Worm (Caenorhabditis elegans): ENCODE measurements around the gene clh-2.

clh-2 gene

DNA sequence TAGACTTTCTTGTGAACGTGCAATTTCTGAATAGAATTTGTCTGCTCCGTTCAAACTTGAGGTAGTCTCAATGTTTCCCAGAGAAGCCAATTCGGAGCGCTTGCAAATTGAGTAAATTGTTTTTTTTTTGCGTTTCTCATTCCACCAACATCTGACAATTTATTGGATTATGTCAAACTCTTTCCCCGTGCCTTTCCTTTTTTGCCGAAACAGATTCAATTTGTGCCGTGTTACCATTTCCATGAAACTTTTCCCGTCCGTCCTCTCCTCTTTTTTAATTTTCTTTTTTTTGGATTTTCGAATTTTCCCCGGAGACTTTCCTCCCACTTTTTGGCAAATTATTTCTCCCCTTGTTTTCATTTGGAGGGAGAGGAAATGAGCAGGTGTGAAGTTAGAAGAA is 1.8 kb downstream of the clh-2 start:
- TF ChIP-seq unc-42 (tag; optimal IDR thresholded peaks at IDR 0.05) (peak; percentile 76), unc-3 (GFP tag; conservative IDR thresholded peaks at IDR 0.05) (no peak), unc-3 (tag; optimal IDR thresholded peaks at IDR 0.05) (no peak), hlh-8 (tag; optimal IDR thresholded peaks at IDR 0.05) (no peak), pat-9 (tag; optimal IDR thresholded peaks at IDR 0.05) (no peak), mec-3 (tag; optimal IDR thresholded peaks at IDR 0.05; ENCODE audit: borderline replicate concordance) (no peak), sox-4 (tag; optimal IDR thresholded peaks at IDR 0.05) (no peak), C38D4.7 (GFP tag; optimal IDR thresholded peaks at IDR 0.05) (no peak), pag-3 (tag; optimal IDR thresholded peaks at IDR 0.05; ENCODE audit: borderline replicate concordance) (no peak)

DNA sequence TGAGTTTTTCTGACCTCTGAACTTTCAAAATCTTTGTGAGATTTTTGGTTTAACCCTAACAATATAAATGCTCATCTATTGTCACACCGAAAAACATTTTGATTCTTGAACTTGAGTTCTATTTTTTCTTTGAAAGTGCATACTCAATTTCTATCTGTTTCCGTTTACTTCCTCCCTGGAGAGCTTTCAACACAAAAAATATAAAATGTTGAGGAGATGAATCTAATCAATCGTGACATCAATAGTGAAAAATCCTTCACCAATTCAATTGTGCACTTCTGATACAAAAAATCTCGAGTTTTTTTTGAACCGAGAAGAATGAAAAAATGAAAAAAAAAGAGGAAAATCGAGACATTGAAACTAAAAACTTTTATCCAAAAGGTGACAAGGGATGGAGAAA is 10.1 kb downstream of the clh-2 start:
- TF ChIP-seq sox-4 (tag; optimal IDR thresholded peaks at IDR 0.05) = no peak
- no peak for TF ChIP-seq lin-11 (tag; optimal IDR thresholded peaks at IDR 0.05)
- no peak for TF ChIP-seq sdc-2 (tag; optimal IDR thresholded peaks at IDR 0.05)
- no peak for TF ChIP-seq pha-2 (tag; optimal IDR thresholded peaks at IDR 0.05)
- no peak for TF ChIP-seq ref-2 (tag; optimal IDR thresholded peaks at IDR 0.05)
- no peak for TF ChIP-seq ceh-48 (tag; optimal IDR thresholded peaks at IDR 0.05)
- no peak for TF ChIP-seq madf-2 (tag; optimal IDR thresholded peaks at IDR 0.05)

ce11 chrII:11371981-11372380 is 20.3 kb downstream of the clh-2 start, which contains the start of gene C33B4.2:
C33B4.2 (minus strand) TSS chrII:11372145.
- TF ChIP-seq ceh-22 (tag; optimal IDR thresholded peaks at IDR 0.05) = no peak

ce11 chrII:11376026-11376425 is 24.3 kb downstream of the clh-2 start:
- no peak for TF ChIP-seq F13H6.1 (tag; optimal IDR thresholded peaks at IDR 0.05)
- TF ChIP-seq nhr-232 (tag; optimal IDR thresholded peaks at IDR 0.05) = no peak
- TF ChIP-seq ceh-9 (tag; optimal IDR thresholded peaks at IDR 0.05) = no peak
- TF ChIP-seq nfya-1 (tag; optimal IDR thresholded peaks at IDR 0.05) = no peak
- no peak for TF ChIP-seq nhr-11 (tag; optimal IDR thresholded peaks at IDR 0.05)
- no peak for TF ChIP-seq ceh-19 (GFP tag; optimal IDR thresholded peaks at IDR 0.05)
- no peak for TF ChIP-seq ceh-18 (tag; optimal IDR thresholded peaks at IDR 0.05)
- no peak for TF ChIP-seq ceh-6 (GFP tag; optimal IDR thresholded peaks at IDR 0.05)
- TF ChIP-seq fkh-10 (GFP tag; optimal IDR thresholded peaks at IDR 0.05) = no peak
- no peak for TF ChIP-seq hlh-13 (GFP tag; optimal IDR thresholded peaks at IDR 0.05)
- no peak for TF ChIP-seq pqm-1 (tag; optimal IDR thresholded peaks at IDR 0.05)

ce11 chrII:11376598-11377108 is 25.0 kb downstream of the clh-2 start:
- no peak for TF ChIP-seq ceh-22 (tag; optimal IDR thresholded peaks at IDR 0.05)
- no peak for TF ChIP-seq eyg-1 (tag; optimal IDR thresholded peaks at IDR 0.05)
- TF ChIP-seq ceh-6 (GFP tag; optimal IDR thresholded peaks at IDR 0.05) = no peak
- TF ChIP-seq ceh-34 (tag; optimal IDR thresholded peaks at IDR 0.05) = no peak
- no peak for TF ChIP-seq tbx-7 (tag; optimal IDR thresholded peaks at IDR 0.05)
- TF ChIP-seq ceh-24 (tag; optimal IDR thresholded peaks at IDR 0.05) = no peak
- no peak for TF ChIP-seq dve-1 (tag; optimal IDR thresholded peaks at IDR 0.05)
- TF ChIP-seq ceh-19 (GFP tag; optimal IDR thresholded peaks at IDR 0.05) = no peak
- no peak for TF ChIP-seq ceh-18 (tag; optimal IDR thresholded peaks at IDR 0.05)
- no peak for TF ChIP-seq tbx-2 (tag; optimal IDR thresholded peaks at IDR 0.05)
- no peak for TF ChIP-seq zip-5 (tag; optimal IDR thresholded peaks at IDR 0.05)
- no peak for TF ChIP-seq ttx-3 (tag; optimal IDR thresholded peaks at IDR 0.05)
- TF ChIP-seq ref-2 (tag; optimal IDR thresholded peaks at IDR 0.05) = no peak
- TF ChIP-seq gmeb-2 (tag; optimal IDR thresholded peaks at IDR 0.05) = no peak
- no peak for TF ChIP-seq T23F11.4 (GFP tag; optimal IDR thresholded peaks at IDR 0.05)
- no peak for TF ChIP-seq pat-9 (tag; optimal IDR thresholded peaks at IDR 0.05)
- no peak for TF ChIP-seq lin-11 (tag; optimal IDR thresholded peaks at IDR 0.05)
- no peak for TF ChIP-seq ztf-16 (tag; optimal IDR thresholded peaks at IDR 0.05)

All from whole organism, late embryonic.